Worm (Caenorhabditis elegans) whole organism, L4 larva: Measurements from ENCODE around the gene F38E1.6.

Experiments
- D1046.2 ChIP-seq: fragments of 200-800 bp; sonication (Bioruptor generic); IDR thresholded peaks from 2 replicates; pipeline ENCODE4 v1.3.6; 2022; ENCODE audit warnings: missing genetic modification characterization, missing compliant biosample characterization
- F10B5.3 ChIP-seq: sonication (generic microtip); optimal IDR thresholded peaks from 2 replicates; lab custom pipeline; 2016; ENCODE audit warnings: mild to moderate bottlenecking, missing genetic modification characterization, missing compliant biosample characterization
- F26F4.8 ChIP-seq: fragments of 200-800 bp; sonication (Bioruptor generic); conservative IDR thresholded peaks from 2 replicates; pipeline ENCODE4 v1.3.6; 2022; ENCODE audit warnings: missing genetic modification characterization, missing compliant biosample characterization
- F44E2.7 ChIP-seq: fragments of 200-800 bp; sonication (Bioruptor generic); IDR thresholded peaks from 2 replicates; pipeline ENCODE4 v2.1.2; 2022; ENCODE audit warnings: missing genetic modification characterization, missing compliant biosample characterization
- R02D3.7 ChIP-seq: fragments of 150-350 bp; sonication (generic microtip); optimal IDR thresholded peaks from 3 replicates; lab custom pipeline; 2014; ENCODE audit warnings: missing biosample characterization, missing genetic modification characterization
- T26A8.4 ChIP-seq: fragments of 200-800 bp; sonication (Bioruptor generic); IDR thresholded peaks from 2 replicates; pipeline ENCODE4 v1.3.6; 2022; ENCODE audit warnings: missing genetic modification characterization, missing compliant biosample characterization
- Y105C5A.15 ChIP-seq: fragments of 200-800 bp; sonication (Bioruptor generic); IDR thresholded peaks from 2 replicates; pipeline ENCODE4 v1.3.6; 2022; ENCODE audit warnings: missing genetic modification characterization, missing compliant biosample characterization
- Y48G9A.11 ChIP-seq: fragments of 200-800 bp; sonication (Bioruptor generic); IDR thresholded peaks from 2 replicates; pipeline ENCODE4 v1.3.6; 2022; ENCODE audit warnings: missing genetic modification reagents, missing genetic modification characterization, missing compliant biosample characterization
- ZK337.2 ChIP-seq: fragments of 200-800 bp; sonication (Bioruptor generic); IDR thresholded peaks from 2 replicates; pipeline ENCODE4 v1.3.6; 2022; ENCODE audit warnings: missing genetic modification reagents, missing genetic modification characterization, missing compliant biosample characterization
- ZK546.5 ChIP-seq, 2 experiments: sonication (generic microtip); optimal IDR thresholded peaks; 2 replicates each; lab custom pipeline; 2017; ENCODE audit warnings: missing biosample characterization in 2 of 2, missing genetic modification characterization in 2 of 2
- arid-1 ChIP-seq: fragments of 200-800 bp; sonication (Bioruptor generic); conservative IDR thresholded peaks from 2 replicates; pipeline ENCODE4 v1.3.6; 2022; ENCODE audit warnings: missing genetic modification reagents, missing genetic modification characterization, missing compliant biosample characterization
- ceh-44 ChIP-seq: fragments of 200-800 bp; sonication (Bioruptor generic); IDR thresholded peaks from 2 replicates; pipeline ENCODE4 v1.3.6; 2022; ENCODE audit warnings: missing genetic modification reagents, missing genetic modification characterization, missing compliant biosample characterization
- ceh-82 ChIP-seq: sonication (generic microtip); optimal IDR thresholded peaks from 2 replicates; lab custom pipeline; 2017; ENCODE audit warnings: missing biosample characterization, missing genetic modification characterization
- ces-1 ChIP-seq: fragments of 150-350 bp; sonication (generic microtip); optimal IDR thresholded peaks from 4 replicates; lab custom pipeline; 2014; ENCODE audit warnings: missing biosample characterization, missing genetic modification reagents, missing genetic modification characterization
- cey-2 ChIP-seq: sonication (generic microtip); optimal IDR thresholded peaks from 3 replicates; lab custom pipeline; 2017; ENCODE audit warnings: missing genetic modification characterization, mild to moderate bottlenecking, missing compliant biosample characterization, antibody characterized with exemption, borderline replicate concordance; ENCODE audit not compliant: insufficient read depth
- dpl-1 ChIP-seq: fragments of 150-350 bp; optimal IDR thresholded peaks from 2 replicates; lab custom pipeline; 2014; ENCODE audit warnings: missing biosample characterization, missing genetic modification reagents, missing genetic modification characterization
- egl-27 ChIP-seq: sonication (generic microtip); optimal IDR thresholded peaks from 3 replicates; lab custom pipeline; 2017; ENCODE audit warnings: missing biosample characterization, missing genetic modification reagents, missing genetic modification characterization
- fkh-10 ChIP-seq: fragments of 150-350 bp; optimal IDR thresholded peaks from 2 replicates; lab custom pipeline; 2014; ENCODE audit warnings: missing biosample characterization, missing genetic modification reagents, missing genetic modification characterization
- hif-1 ChIP-seq, 2 experiments: sonication (generic microtip); optimal IDR thresholded peaks; 2 replicates each; lab custom pipeline; 2016 to 2017; ENCODE audit warnings: missing compliant biosample characterization in 2 of 2, missing genetic modification characterization in 2 of 2, missing genetic modification reagents in 2 of 2, missing genotype in 2 of 2, mild to moderate bottlenecking in 1 of 2
- hlh-11 ChIP-seq: fragments of 200-800 bp; sonication (Bioruptor generic); optimal IDR thresholded peaks from 2 replicates; lab custom pipeline; 2018; ENCODE audit warnings: mild to moderate bottlenecking, missing genetic modification characterization, missing compliant biosample characterization
- lim-7 ChIP-seq: fragments of 200-800 bp; sonication (Bioruptor generic); IDR thresholded peaks from 2 replicates; pipeline ENCODE4 v1.3.6; 2022; ENCODE audit warnings: missing genetic modification characterization, missing compliant biosample characterization
- lin-13 ChIP-seq: fragments of 150-350 bp; optimal IDR thresholded peaks from 2 replicates; lab custom pipeline; 2014; ENCODE audit warnings: missing biosample characterization, missing genetic modification reagents, missing genetic modification characterization
- lir-3 ChIP-seq: sonication (generic microtip); optimal IDR thresholded peaks from 2 replicates; lab custom pipeline; 2016; ENCODE audit warnings: mild to moderate bottlenecking, missing genetic modification characterization, missing compliant biosample characterization
- madf-5 ChIP-seq, 2 experiments: fragments of 200-800 bp; sonication (Bioruptor generic); IDR thresholded peaks; 2 replicates each; pipeline ENCODE4 v1.3.6; 2022; ENCODE audit warnings: missing compliant biosample characterization in 2 of 2, missing genetic modification characterization in 2 of 2
- madf-9 ChIP-seq: fragments of 200-800 bp; sonication (Bioruptor generic); conservative IDR thresholded peaks from 2 replicates; pipeline ENCODE4 v1.3.6; 2022; ENCODE audit warnings: missing genetic modification reagents, missing genetic modification characterization, missing compliant biosample characterization
- mdt-29 ChIP-seq: fragments of 200-800 bp; sonication (Bioruptor generic); IDR thresholded peaks from 2 replicates; pipeline ENCODE4 v1.3.6; 2022; ENCODE audit warnings: missing genetic modification reagents, missing genetic modification characterization, missing compliant biosample characterization
- nhr-10 ChIP-seq: fragments of 150-350 bp; optimal IDR thresholded peaks from 2 replicates; lab custom pipeline; 2014; ENCODE audit warnings: missing biosample characterization, missing genetic modification characterization
- nhr-11 ChIP-seq: fragments of 150-350 bp; optimal IDR thresholded peaks from 2 replicates; lab custom pipeline; 2014; ENCODE audit warnings: missing biosample characterization, missing genetic modification characterization
- nhr-111 ChIP-seq: fragments of 200-800 bp; sonication (Bioruptor generic); optimal IDR thresholded peaks from 2 replicates; lab custom pipeline; 2018; ENCODE audit warnings: mild to moderate bottlenecking, missing genetic modification characterization, missing compliant biosample characterization
- nhr-6 ChIP-seq: fragments of 150-350 bp; optimal IDR thresholded peaks from 2 replicates; lab custom pipeline; 2014; ENCODE audit warnings: missing biosample characterization, missing genetic modification characterization
- set-16 ChIP-seq: fragments of 200-800 bp; sonication (Bioruptor generic); IDR thresholded peaks from 2 replicates; pipeline ENCODE4 v1.3.6; 2022; ENCODE audit warnings: missing genetic modification reagents, missing genetic modification characterization, missing compliant biosample characterization
- spr-3 ChIP-seq: fragments of 200-800 bp; sonication (Bioruptor generic); optimal IDR thresholded peaks from 2 replicates; lab custom pipeline; 2018; ENCODE audit warnings: mild to moderate bottlenecking, missing genetic modification characterization, missing compliant biosample characterization
- tra-1 ChIP-seq: fragments of 200-800 bp; sonication (Bioruptor generic); IDR thresholded peaks from 2 replicates; pipeline ENCODE4 v1.3.6; 2022; ENCODE audit warnings: missing genetic modification reagents, missing genetic modification characterization, missing compliant biosample characterization
- vab-7 ChIP-seq: fragments of 200-800 bp; sonication (Bioruptor generic); IDR thresholded peaks from 2 replicates; pipeline ENCODE4 v1.3.6; 2022; ENCODE audit warnings: missing genetic modification reagents, missing genetic modification characterization, missing compliant biosample characterization
- zip-2 ChIP-seq: fragments of 150-350 bp; optimal IDR thresholded peaks from 2 replicates; lab custom pipeline; 2014; ENCODE audit warnings: missing biosample characterization, missing genetic modification characterization
- ztf-7 ChIP-seq: fragments of 150-350 bp; optimal IDR thresholded peaks from 2 replicates; lab custom pipeline; 2014; ENCODE audit warnings: missing biosample characterization, missing genetic modification characterization

F38E1.6 gene

ce11 chrV:8359792-8360191 is at the start of gene F38E1.6:
F38E1.6 (plus strand) TSS chrV:8360092.
- TF ChIP-seq dpl-1 = no peak
- TF ChIP-seq hlh-11 (tag; lab: Kevin White, UChicago) = no peak
- TF ChIP-seq ces-1 (GFP tag; lab: Kevin White, UChicago) = no peak
- TF ChIP-seq nhr-11 (tag; lab: Kevin White, UChicago) = no peak
- no peak for TF ChIP-seq D1046.2 (GFP tag; lab: Robert Waterston, UW)
- no peak for TF ChIP-seq nhr-111 (GFP tag; lab: Kevin White, UChicago)
- TF ChIP-seq nhr-10 (tag; lab: Kevin White, UChicago) = no peak
- TF ChIP-seq Y48G9A.11 (GFP tag; lab: Robert Waterston, UW) = no peak
- no peak for TF ChIP-seq set-16
- TF ChIP-seq ceh-44 (GFP tag; lab: Robert Waterston, UW) = no peak
- no peak for TF ChIP-seq spr-3 (GFP tag; lab: Kevin White, UChicago)
- no peak for TF ChIP-seq F10B5.3
- TF ChIP-seq ZK546.5 (tag; optimal IDR thresholded peaks at IDR 0.05; lab: Kevin White, UChicago) = no peak
- no peak for TF ChIP-seq cey-2 (tag; lab: Kevin White, UChicago)

- TF ChIP-seq T26A8.4 (GFP tag; lab: Robert Waterston, UW) (no peak), vab-7 (no peak), lin-13 (GFP tag; lab: Kevin White, UChicago) (no peak), ztf-7 (tag; lab: Kevin White, UChicago) (no peak), tra-1 (no peak), lir-3 (no peak), nhr-111 (GFP tag; lab: Kevin White, UChicago) (no peak), fkh-10 (no peak), R02D3.7 (tag; lab: Kevin White, UChicago) (no peak), mdt-29 (GFP tag; lab: Robert Waterston, UW) (no peak), F26F4.8 (GFP tag; lab: Robert Waterston, UW) (no peak), hif-1 (tag; optimal IDR thresholded peaks at IDR 0.05; lab: Kevin White, UChicago) (no peak), egl-27 (no peak), ceh-82 (tag; lab: Kevin White, UChicago) (no peak), zip-2 (tag; lab: Kevin White, UChicago) (no peak), nhr-11 (tag; lab: Kevin White, UChicago) (no peak), nhr-6 (tag; lab: Kevin White, UChicago) (no peak), D1046.2 (GFP tag; lab: Robert Waterston, UW) (no peak), hlh-11 (tag; lab: Kevin White, UChicago) (no peak)
- TF ChIP-seq, all 104 proteins: peak for 0
Observed at ce11 chrV:8311210-8311609, 48.7 kb upstream of the F38E1.6 start, which contains the start of gene W02D7.12. W02D7.12 (plus strand) TSS chrV:8311510.

ce11 chrV:8314782-8315181 is 45.1 kb upstream of the F38E1.6 start:
- peak; percentile 30; the same call in 1 of the 2 replicates for TF ChIP-seq arid-1 (GFP tag; lab: Robert Waterston, UW)
- TF ChIP-seq lim-7 = peak; percentile 67
- peak; percentile 37; the same call in 1 of the 2 replicates for TF ChIP-seq Y105C5A.15 (GFP tag; lab: Robert Waterston, UW)
- TF ChIP-seq F26F4.8 (GFP tag; lab: Robert Waterston, UW) = peak; percentile 65; the same call in 1 of the 2 replicates
- peak; percentile 46; the same call in 1 of the 2 replicates for TF ChIP-seq ZK337.2 (GFP tag; lab: Robert Waterston, UW)
- TF ChIP-seq tra-1 = peak; percentile 22; the same call in 1 of the 2 replicates
- TF ChIP-seq ceh-44 (GFP tag; lab: Robert Waterston, UW) = peak; percentile 38; the same call in 1 of the 2 replicates
- TF ChIP-seq F44E2.7 = peak; percentile 38; the same call in 1 of the 2 replicates
- TF ChIP-seq madf-5 (GFP tag; IDR thresholded peaks at IDR 0.05; lab: Robert Waterston, UW) = peak in 1 of 2 experiments; percentile 49; a peak in 1 of 4 replicates
- 0 out of 2 replicates have a peak, but pooled peaks have one; percentile 42 for TF ChIP-seq madf-9 (GFP tag; lab: Robert Waterston, UW)
- TF ChIP-seq, all 104 proteins: peak for 10; not testable (repeated sequence) for 94
